Worm (Caenorhabditis elegans): ENCODE measurements around the gene pha-4.

DNA sequence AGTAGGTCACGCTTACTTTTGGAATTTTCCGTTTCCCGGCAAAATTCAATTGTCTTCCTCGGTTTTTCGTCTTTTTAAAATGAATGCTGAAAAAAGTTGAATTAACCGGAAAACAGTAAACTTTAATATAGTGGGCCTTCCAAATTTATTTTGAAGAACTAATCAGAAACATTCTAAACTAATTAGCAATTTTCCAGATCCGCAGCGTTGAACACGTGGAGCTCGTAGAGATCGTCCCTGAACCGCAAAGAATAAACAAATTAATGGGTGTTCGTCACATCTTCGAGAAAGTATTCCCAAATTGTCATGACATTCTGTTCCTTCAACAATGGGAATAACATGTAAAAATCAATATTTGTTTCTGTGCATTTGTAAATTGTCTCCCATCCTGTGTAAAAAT lies 36.6 kb upstream of the pha-4 start:
- no peak for TF ChIP-seq lsy-2 (tag; optimal IDR thresholded peaks at IDR 0.05)
- no peak for TF ChIP-seq ama-1 (optimal IDR thresholded peaks at IDR 0.05)
- TF ChIP-seq aly-2 (tag; optimal IDR thresholded peaks at IDR 0.05) = no peak
- TF ChIP-seq blmp-1 (tag; optimal IDR thresholded peaks at IDR 0.05; ENCODE audit: insufficient read depth) = no peak
- no peak for TF ChIP-seq lin-11 (tag; optimal IDR thresholded peaks at IDR 0.05)
- TF ChIP-seq mdl-1 (tag; optimal IDR thresholded peaks at IDR 0.05) = no peak
- no peak for TF ChIP-seq unc-39 (tag; optimal IDR thresholded peaks at IDR 0.05)
- no peak for TF ChIP-seq nhr-6 (tag; optimal IDR thresholded peaks at IDR 0.05)

Measured in whole organism, L2 larva.